Worm (Caenorhabditis elegans) whole organism, L3 larva: ENCODE data around the gene M6.11.

Source experiments
- R02D3.7 ChIP-seq: fragments of 150-350 bp; optimal IDR thresholded peaks from 2 replicates; lab custom pipeline; 2014; ENCODE audit warnings: missing biosample characterization, missing genetic modification characterization
- ama-1 ChIP-seq: fragments of 150-350 bp; optimal IDR thresholded peaks from 2 replicates; lab custom pipeline; 2018
- ceh-16 ChIP-seq: sonication (generic microtip); optimal IDR thresholded peaks from 2 replicates; lab custom pipeline; 2017; ENCODE audit warnings: missing biosample characterization, missing genetic modification characterization
- ceh-28 ChIP-seq: fragments of 150-350 bp; optimal IDR thresholded peaks from 2 replicates; lab custom pipeline; 2014; ENCODE audit warnings: missing biosample characterization, missing genetic modification reagents, missing genetic modification characterization
- ceh-82 ChIP-seq: fragments of 150-350 bp; optimal IDR thresholded peaks from 2 replicates; lab custom pipeline; 2014; ENCODE audit warnings: missing biosample characterization, missing genetic modification characterization
- ceh-9 ChIP-seq: sonication (generic microtip); optimal IDR thresholded peaks from 2 replicates; lab custom pipeline; 2018; ENCODE audit warnings: missing biosample characterization, missing genetic modification characterization
- egl-27 ChIP-seq: sonication (generic microtip); optimal IDR thresholded peaks from 4 replicates; lab custom pipeline; 2017; ENCODE audit warnings: missing biosample characterization, missing genetic modification reagents, missing genetic modification characterization
- egl-5 ChIP-seq: fragments of 150-350 bp; optimal IDR thresholded peaks from 2 replicates; lab custom pipeline; 2017; ENCODE audit warnings: missing biosample characterization, missing genetic modification reagents, missing genetic modification characterization, inconsistent platforms
- elt-1 ChIP-seq: fragments of 150-350 bp; optimal IDR thresholded peaks from 2 replicates; lab custom pipeline; 2014; ENCODE audit warnings: missing biosample characterization, missing genetic modification characterization
- elt-2 ChIP-seq: sonication (generic microtip); optimal IDR thresholded peaks from 2 replicates; lab custom pipeline; 2016; ENCODE audit warnings: missing genetic modification reagents, mild to moderate bottlenecking, missing genetic modification characterization, missing compliant biosample characterization
- eor-1 ChIP-seq, 2 experiments: fragments of 150-350 bp; optimal IDR thresholded peaks; 2 replicates each; lab custom pipeline; 2014 to 2018; ENCODE audit warnings: missing biosample characterization in 2 of 2, missing genetic modification characterization in 2 of 2
- fkh-2 ChIP-seq: fragments of 150-350 bp; optimal IDR thresholded peaks from 2 replicates; lab custom pipeline; 2014; ENCODE audit warnings: missing biosample characterization, missing genetic modification reagents, missing genetic modification characterization
- fos-1 ChIP-seq: fragments of 150-350 bp; optimal IDR thresholded peaks from 2 replicates; lab custom pipeline; 2014; ENCODE audit warnings: missing biosample characterization, missing genetic modification characterization
- hmg-11 ChIP-seq: sonication (generic microtip); optimal IDR thresholded peaks from 2 replicates; lab custom pipeline; 2016; ENCODE audit warnings: missing genetic modification characterization, missing compliant biosample characterization
- jun-1 ChIP-seq: fragments of 150-350 bp; optimal IDR thresholded peaks from 2 replicates; lab custom pipeline; 2014; ENCODE audit warnings: missing biosample characterization, missing genetic modification reagents, missing genetic modification characterization
- lin-15B ChIP-seq: fragments of 150-350 bp; optimal IDR thresholded peaks from 2 replicates; lab custom pipeline; 2014; ENCODE audit warnings: missing biosample characterization, missing genetic modification characterization
- lin-39 ChIP-seq: fragments of 150-350 bp; optimal IDR thresholded peaks from 2 replicates; lab custom pipeline; 2018; ENCODE audit warnings: missing biosample characterization, missing genetic modification reagents, missing genetic modification characterization
- lsy-12 ChIP-seq: sonication (generic microtip); optimal IDR thresholded peaks from 2 replicates; lab custom pipeline; 2016; ENCODE audit warnings: mild to moderate bottlenecking, missing genetic modification characterization, missing compliant biosample characterization
- mdl-1 ChIP-seq: fragments of 150-350 bp; optimal IDR thresholded peaks from 2 replicates; lab custom pipeline; 2014; ENCODE audit warnings: missing biosample characterization, missing genetic modification characterization
- mml-1 ChIP-seq: fragments of 150-350 bp; sonication (generic microtip); optimal IDR thresholded peaks from 3 replicates; lab custom pipeline; 2014; ENCODE audit warnings: missing biosample characterization, missing genetic modification characterization
- nfya-1 ChIP-seq: sonication (generic microtip); optimal IDR thresholded peaks from 2 replicates; lab custom pipeline; 2017; ENCODE audit warnings: missing genetic modification characterization, mild to moderate bottlenecking, missing compliant biosample characterization, antibody characterized with exemption, moderate library complexity; ENCODE audit not compliant: insufficient read depth
- nhr-11 ChIP-seq: fragments of 150-350 bp; optimal IDR thresholded peaks from 2 replicates; lab custom pipeline; 2014; ENCODE audit warnings: missing biosample characterization, missing genetic modification characterization
- nhr-23 ChIP-seq: fragments of 150-350 bp; optimal IDR thresholded peaks from 2 replicates; lab custom pipeline; 2014; ENCODE audit warnings: missing biosample characterization, missing genetic modification reagents, missing genetic modification characterization
- nhr-25 ChIP-seq: sonication (generic microtip); optimal IDR thresholded peaks from 2 replicates; lab custom pipeline; 2017; ENCODE audit warnings: missing biosample characterization, missing genetic modification characterization
- nhr-28 ChIP-seq: fragments of 150-350 bp; optimal IDR thresholded peaks from 2 replicates; lab custom pipeline; 2014; ENCODE audit warnings: missing biosample characterization, missing genetic modification characterization
- nhr-67 ChIP-seq: fragments of 150-350 bp; optimal IDR thresholded peaks from 2 replicates; lab custom pipeline; 2014; ENCODE audit warnings: missing biosample characterization, missing genetic modification characterization
- nhr-76 ChIP-seq: fragments of 150-350 bp; sonication (generic microtip); optimal IDR thresholded peaks from 5 replicates; lab custom pipeline; 2014; ENCODE audit warnings: missing biosample characterization, missing genetic modification characterization
- nhr-77 ChIP-seq: fragments of 150-350 bp; optimal IDR thresholded peaks from 2 replicates; lab custom pipeline; 2014; ENCODE audit warnings: missing biosample characterization, missing genetic modification characterization
- pha-4 ChIP-seq: fragments of 150-350 bp; optimal IDR thresholded peaks from 2 replicates; lab custom pipeline; 2014; ENCODE audit warnings: missing biosample characterization, missing genetic modification reagents, missing genetic modification characterization
- pqm-1 ChIP-seq: fragments of 150-350 bp; optimal IDR thresholded peaks from 2 replicates; lab custom pipeline; 2017; ENCODE audit warnings: missing biosample characterization, missing genetic modification characterization, inconsistent platforms
- sea-2 ChIP-seq: fragments of 150-350 bp; sonication (generic microtip); optimal IDR thresholded peaks from 4 replicates; lab custom pipeline; 2014; ENCODE audit warnings: missing biosample characterization, missing genetic modification reagents, missing genetic modification characterization
- skn-1 ChIP-seq: fragments of 150-350 bp; optimal IDR thresholded peaks from 2 replicates; lab custom pipeline; 2014; ENCODE audit warnings: missing biosample characterization, missing genetic modification characterization
- snpc-4 ChIP-seq: fragments of 150-350 bp; optimal IDR thresholded peaks from 2 replicates; lab custom pipeline; 2014; ENCODE audit warnings: missing biosample characterization, missing genetic modification characterization
- tbx-2 ChIP-seq: sonication (generic microtip); optimal IDR thresholded peaks from 2 replicates; lab custom pipeline; 2016; ENCODE audit warnings: mild to moderate bottlenecking, missing genetic modification characterization, missing compliant biosample characterization
- unc-39 ChIP-seq: sonication (generic microtip); optimal IDR thresholded peaks from 4 replicates; lab custom pipeline; 2017; ENCODE audit warnings: missing biosample characterization, missing genetic modification characterization
- unc-62 ChIP-seq: fragments of 150-350 bp; sonication (generic microtip); optimal IDR thresholded peaks from 4 replicates; lab custom pipeline; 2014; ENCODE audit warnings: missing biosample characterization, missing genetic modification reagents, missing genetic modification characterization
- zag-1 ChIP-seq: fragments of 150-350 bp; optimal IDR thresholded peaks from 2 replicates; lab custom pipeline; 2014; ENCODE audit warnings: missing biosample characterization, missing genetic modification characterization

M6.11 gene

ce11 chrX:600671-601070, 40.7 kb downstream of the M6.11 start:
- TF ChIP-seq fos-1 (tag; lab: Kevin White, UChicago) (no peak), sea-2 (GFP tag; lab: Kevin White, UChicago) (no peak), nhr-25 (tag; lab: Kevin White, UChicago) (no peak), nhr-76 (tag; lab: Kevin White, UChicago) (no peak), ama-1 (no peak), zag-1 (tag; lab: Kevin White, UChicago) (no peak), elt-2 (peak; percentile 53), pha-4 (tag; lab: Kevin White, UChicago) (peak; percentile 86), snpc-4 (tag; lab: Kevin White, UChicago) (no peak), lin-39 (tag; lab: Kevin White, UChicago) (no peak), egl-27 (tag; lab: Kevin White, UChicago) (no peak), skn-1 (tag; lab: Kevin White, UChicago) (no peak), elt-1 (tag; lab: Kevin White, UChicago) (no peak), unc-62 (GFP tag; lab: Kevin White, UChicago) (no peak), nhr-28 (no peak), unc-39 (tag; lab: Kevin White, UChicago) (no peak), jun-1 (tag; lab: Kevin White, UChicago) (no peak), pqm-1 (tag; lab: Kevin White, UChicago) (peak; percentile 46), nhr-23 (tag; lab: Kevin White, UChicago) (no peak), tbx-2 (tag; lab: Kevin White, UChicago) (no peak), nhr-77 (tag; lab: Kevin White, UChicago) (no peak), nfya-1 (tag; lab: Kevin White, UChicago) (no peak), egl-5 (tag; lab: Kevin White, UChicago) (no peak), ceh-28 (tag; lab: Kevin White, UChicago) (no peak)

- TF ChIP-seq ceh-28 (tag; lab: Kevin White, UChicago) = no peak
- TF ChIP-seq, all 47 proteins: peak for 0
Observed at ce11 chrX:599476-599875, 41.9 kb downstream of the M6.11 start, which contains the start of gene F13C5.3. TSS of gene F13C5.3 (minus strand) at chrX:599576.

- TF ChIP-seq mml-1 (tag; lab: Kevin White, UChicago) = no peak
- no peak for TF ChIP-seq nhr-25 (tag; lab: Kevin White, UChicago)
- no peak for TF ChIP-seq mdl-1 (tag; lab: Kevin White, UChicago)
- TF ChIP-seq elt-1 (tag; lab: Kevin White, UChicago) = no peak
- no peak for TF ChIP-seq nfya-1 (tag; lab: Kevin White, UChicago)
- no peak for TF ChIP-seq hmg-11 (tag; lab: Kevin White, UChicago)
- no peak for TF ChIP-seq sea-2 (GFP tag; lab: Kevin White, UChicago)
- no peak for TF ChIP-seq nhr-23 (tag; lab: Kevin White, UChicago)
- TF ChIP-seq ceh-16 (tag; lab: Kevin White, UChicago) = no peak
- no peak for TF ChIP-seq lin-15B
- TF ChIP-seq ceh-82 (tag; lab: Kevin White, UChicago) = no peak
- TF ChIP-seq skn-1 (tag; lab: Kevin White, UChicago) = no peak
- TF ChIP-seq egl-27 (tag; lab: Kevin White, UChicago) = no peak
- no peak for TF ChIP-seq fos-1 (tag; lab: Kevin White, UChicago)
- no peak for TF ChIP-seq ceh-28 (tag; lab: Kevin White, UChicago)
- no peak for TF ChIP-seq snpc-4 (tag; lab: Kevin White, UChicago)
- no peak for TF ChIP-seq nhr-67 (tag; lab: Kevin White, UChicago)
Observed at ce11 chrX:593910-594447, 47.4 kb downstream of the M6.11 start, which contains the start of gene F13C5.2. TSS of gene F13C5.2 (plus strand) at chrX:593960.

DNA sequence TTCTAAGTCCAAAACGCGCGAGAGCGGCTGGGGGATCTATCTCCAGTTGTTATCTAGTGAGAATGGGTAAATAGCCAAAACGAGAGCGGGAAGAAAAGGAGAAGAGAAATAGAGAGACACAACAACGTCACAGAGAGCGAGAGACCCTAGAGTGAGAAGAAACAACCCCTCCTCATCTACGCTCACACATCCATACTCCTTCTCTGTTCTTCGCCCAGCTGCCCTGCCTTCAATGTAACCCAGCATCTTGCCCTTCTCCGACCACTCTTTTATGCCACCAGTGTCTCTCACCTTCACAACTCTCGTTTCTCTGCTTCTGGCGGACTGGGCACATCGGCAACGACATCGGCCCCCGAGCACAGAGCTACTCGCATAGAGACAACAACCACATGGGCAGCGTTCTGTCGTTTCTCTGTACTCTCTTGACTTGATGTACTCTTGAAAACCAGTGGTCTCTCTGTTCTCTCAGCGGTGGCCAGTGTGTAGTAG, 48.1 kb downstream of the M6.11 start:
- no peak for TF ChIP-seq lsy-12
- peak; percentile 60 for TF ChIP-seq lin-15B
- peak; percentile 25 for TF ChIP-seq elt-1 (tag; lab: Kevin White, UChicago)
- peak; percentile 60 for TF ChIP-seq skn-1 (tag; lab: Kevin White, UChicago)
- TF ChIP-seq nhr-76 (tag; lab: Kevin White, UChicago) = peak; percentile 27
- no peak for TF ChIP-seq ceh-9 (tag; lab: Kevin White, UChicago)
- peak; percentile 14 for TF ChIP-seq zag-1 (tag; lab: Kevin White, UChicago)
- no peak for TF ChIP-seq mml-1 (tag; lab: Kevin White, UChicago)
- TF ChIP-seq ceh-28 (tag; lab: Kevin White, UChicago) = peak; percentile 64
- peak; percentile 66 for TF ChIP-seq snpc-4 (tag; lab: Kevin White, UChicago)
- TF ChIP-seq sea-2 (GFP tag; lab: Kevin White, UChicago) = peak; percentile 41
- TF ChIP-seq hmg-11 (tag; lab: Kevin White, UChicago) = peak; percentile 97
- TF ChIP-seq R02D3.7 (tag; lab: Kevin White, UChicago) = peak; percentile 38
- TF ChIP-seq nhr-77 (tag; lab: Kevin White, UChicago) = no peak
- no peak for TF ChIP-seq fos-1 (tag; lab: Kevin White, UChicago)
- peak; percentile 14 for TF ChIP-seq nhr-11 (tag; lab: Kevin White, UChicago)
- peak; percentile 89 for TF ChIP-seq pha-4 (tag; lab: Kevin White, UChicago)
- peak; percentile 74 for TF ChIP-seq elt-2
- peak; percentile 86 for TF ChIP-seq mdl-1 (tag; lab: Kevin White, UChicago)
- peak; percentile 54 for TF ChIP-seq unc-62 (GFP tag; lab: Kevin White, UChicago)
- no peak for TF ChIP-seq ceh-82 (tag; lab: Kevin White, UChicago)
- TF ChIP-seq nhr-23 (tag; lab: Kevin White, UChicago) = peak; percentile 8
- peak; percentile 39 for TF ChIP-seq fkh-2 (tag; lab: Kevin White, UChicago)
- TF ChIP-seq tbx-2 (tag; lab: Kevin White, UChicago) = peak; percentile 72
- TF ChIP-seq egl-5 (tag; lab: Kevin White, UChicago) = peak; percentile 83
- no peak for TF ChIP-seq eor-1 (tag; optimal IDR thresholded peaks at IDR 0.05; lab: Kevin White, UChicago)
- peak; percentile 58 for TF ChIP-seq pqm-1 (tag; lab: Kevin White, UChicago)
- peak; percentile 89 for TF ChIP-seq lin-39 (tag; lab: Kevin White, UChicago)
- TF ChIP-seq egl-27 (tag; lab: Kevin White, UChicago) = peak; percentile 43
- peak; percentile 36 for TF ChIP-seq nhr-25 (tag; lab: Kevin White, UChicago)
- TF ChIP-seq jun-1 (tag; lab: Kevin White, UChicago) = peak; percentile 69
- TF ChIP-seq nfya-1 (tag; lab: Kevin White, UChicago) = peak; percentile 88
